Fruit fly (Drosophila melanogaster) whole organism, embryonic: ENCODE measurements around the gene CG14154.
A peak's percentile ranks its signal among the peaks of the same experiment; 100 is the strongest.

ENCODE experiments used
- B-H1 ChIP-seq: fragments of 200-800 bp; sonication (Bioruptor generic); IDR thresholded peaks from 3 replicates; pipeline ENCODE4 v1.3.6; 2022; ENCODE audit warnings: missing biosample characterization, missing genetic modification characterization
- CG1024 ChIP-seq: fragments of 200-800 bp; sonication (Bioruptor generic); IDR thresholded peaks from 2 replicates; pipeline ENCODE4 v1.3.6; 2022; ENCODE audit warnings: missing biosample characterization, missing genetic modification characterization
- CG10321 ChIP-seq: fragments of 200-800 bp; sonication (Bioruptor generic); IDR thresholded peaks from 2 replicates; pipeline ENCODE4 v1.3.6; 2022; ENCODE audit warnings: missing biosample characterization, missing genetic modification characterization
- CG10543 ChIP-seq: fragments of 200-800 bp; sonication (Bioruptor generic); optimal IDR thresholded peaks from 3 replicates; lab custom pipeline; 2017; ENCODE audit warnings: missing biosample characterization, mild to moderate bottlenecking, missing genetic modification characterization, moderate library complexity
- CG11085 ChIP-seq: fragments of 200-800 bp; sonication (Bioruptor generic); IDR thresholded peaks from 2 replicates; pipeline ENCODE4 v1.3.6; 2022; ENCODE audit warnings: missing biosample characterization, missing genetic modification characterization
- CG11093 ChIP-seq: fragments of 200-800 bp; sonication (Bioruptor generic); IDR thresholded peaks from 3 replicates; pipeline ENCODE4 v1.3.6; 2022; ENCODE audit warnings: missing biosample characterization, missing genetic modification characterization
- CG13123 ChIP-seq: fragments of 200-800 bp; sonication (Bioruptor generic); optimal IDR thresholded peaks from 2 replicates; lab custom pipeline; 2016; ENCODE audit warnings: missing biosample characterization, missing genetic modification characterization
- CG13296 ChIP-seq: fragments of 200-800 bp; sonication (Bioruptor generic); optimal IDR thresholded peaks from 3 replicates; lab custom pipeline; 2018; ENCODE audit warnings: missing biosample characterization, mild to moderate bottlenecking, missing genetic modification characterization
- CG14050 ChIP-seq: fragments of 200-800 bp; sonication (Bioruptor generic); IDR thresholded peaks from 3 replicates; pipeline ENCODE4 v1.3.6; 2022; ENCODE audit warnings: missing biosample characterization, missing genetic modification characterization
- CG17328 ChIP-seq: fragments of 200-800 bp; sonication (Bioruptor generic); IDR thresholded peaks from 2 replicates; pipeline ENCODE4 v1.3.6; 2022; ENCODE audit warnings: missing biosample characterization, missing genetic modification characterization
- CG17612 ChIP-seq: fragments of 200-800 bp; sonication (Bioruptor generic); IDR thresholded peaks from 2 replicates; pipeline ENCODE4 v1.3.6; 2022; ENCODE audit warnings: missing biosample characterization, missing genetic modification characterization
- CG18011 ChIP-seq: fragments of 200-800 bp; sonication (Bioruptor generic); optimal IDR thresholded peaks from 2 replicates; lab custom pipeline; 2017; ENCODE audit warnings: missing biosample characterization, missing genetic modification characterization, mild to moderate bottlenecking, moderate library complexity, missing genotype
- CG2712 ChIP-seq: fragments of 200-800 bp; optimal IDR thresholded peaks from 3 replicates; lab custom pipeline; 2019; ENCODE audit warnings: missing biosample characterization, mild to moderate bottlenecking, missing genetic modification characterization, moderate library complexity
- CG31224 ChIP-seq: fragments of 200-800 bp; sonication (Bioruptor generic); IDR thresholded peaks from 2 replicates; pipeline ENCODE4 v1.3.6; 2022; ENCODE audit warnings: missing biosample characterization, missing genetic modification characterization
- CG31365 ChIP-seq: fragments of 200-800 bp; sonication (Bioruptor generic); optimal IDR thresholded peaks from 2 replicates; lab custom pipeline; 2018; ENCODE audit warnings: missing biosample characterization, mild to moderate bottlenecking, missing genetic modification characterization
- CG3838 ChIP-seq: fragments of 200-800 bp; sonication (Bioruptor generic); optimal IDR thresholded peaks from 3 replicates; lab custom pipeline; 2016; ENCODE audit warnings: missing biosample characterization, missing genetic modification characterization
- CG4707 ChIP-seq: fragments of 200-800 bp; sonication (Bioruptor generic); optimal IDR thresholded peaks from 2 replicates; lab custom pipeline; 2018; ENCODE audit warnings: missing biosample characterization, mild to moderate bottlenecking, missing genetic modification characterization, moderate library complexity
- CG5245 ChIP-seq: fragments of 200-800 bp; sonication (Bioruptor generic); optimal IDR thresholded peaks from 3 replicates; lab custom pipeline; 2016; ENCODE audit warnings: missing biosample characterization, missing genetic modification characterization
- CG7357 ChIP-seq: fragments of 200-800 bp; sonication (Bioruptor generic); IDR thresholded peaks from 3 replicates; pipeline ENCODE4 v1.3.6; 2022; ENCODE audit warnings: missing biosample characterization, missing genetic modification characterization
- CG8089 ChIP-seq: fragments of 200-800 bp; sonication (Bioruptor generic); optimal IDR thresholded peaks from 3 replicates; lab custom pipeline; 2016; ENCODE audit warnings: missing biosample characterization, missing genetic modification characterization
- CG8944 ChIP-seq: fragments of 200-800 bp; sonication (Bioruptor generic); optimal IDR thresholded peaks from 3 replicates; lab custom pipeline; 2016; ENCODE audit warnings: missing biosample characterization, missing genetic modification characterization
- D19A ChIP-seq: fragments of 200-800 bp; optimal IDR thresholded peaks from 3 replicates; lab custom pipeline; 2019; ENCODE audit warnings: missing biosample characterization, mild to moderate bottlenecking, missing genetic modification characterization, moderate library complexity
- E2f1 ChIP-seq: fragments of 200-800 bp; sonication (Bioruptor generic); IDR thresholded peaks from 2 replicates; pipeline ENCODE4 v1.3.6; 2022; ENCODE audit warnings: missing biosample characterization, missing genetic modification characterization
- Eip74EF ChIP-seq, 2 experiments: fragments of 200-800 bp in 1 of 2; fragments of >200 bp in 1 of 2; sonication (Bioruptor generic) in 1 of 2; optimal IDR thresholded peaks; 2 replicates each; lab custom pipeline; 2017 to 2019; ENCODE audit warnings: missing biosample characterization in 2 of 2, missing genetic modification characterization in 2 of 2, mild to moderate bottlenecking in 1 of 2, moderate library complexity in 1 of 2
- Ets65A ChIP-seq: fragments of 200-800 bp; sonication (Bioruptor generic); peaks from one replicate; lab custom pipeline; 2016; ENCODE audit warnings: missing biosample characterization, missing genetic modification characterization
- Fer3 ChIP-seq: fragments of 200-800 bp; sonication (Bioruptor generic); optimal IDR thresholded peaks from 2 replicates; lab custom pipeline; 2018; ENCODE audit warnings: missing biosample characterization, mild to moderate bottlenecking, missing genetic modification characterization, moderate library complexity
- HLH3B ChIP-seq: fragments of 200-800 bp; sonication (Bioruptor generic); IDR thresholded peaks from 2 replicates; pipeline ENCODE4 v1.3.6; 2022; ENCODE audit warnings: missing biosample characterization, missing genetic modification characterization
- Hr39 ChIP-seq: fragments of >200 bp; optimal IDR thresholded peaks from 2 replicates; lab custom pipeline; 2017
- Jarid2 ChIP-seq: fragments of 200-800 bp; sonication (Bioruptor generic); optimal IDR thresholded peaks from 3 replicates; lab custom pipeline; 2017; ENCODE audit warnings: mild to moderate bottlenecking, missing biosample characterization, missing genetic modification reagents, missing genetic modification characterization
- Myb ChIP-seq: fragments of 200-800 bp; sonication (Bioruptor generic); optimal IDR thresholded peaks from 2 replicates; lab custom pipeline; 2016; ENCODE audit warnings: missing biosample characterization, missing genetic modification characterization
- NC2β ChIP-seq: fragments of 200-800 bp; sonication (Bioruptor generic); optimal IDR thresholded peaks from 2 replicates; lab custom pipeline; 2016; ENCODE audit warnings: missing biosample characterization, missing genetic modification characterization
- Oaz ChIP-seq: fragments of 200-800 bp; sonication (Bioruptor generic); IDR thresholded peaks from 2 replicates; pipeline ENCODE4 v1.3.6; 2022; ENCODE audit warnings: missing biosample characterization, missing genetic modification characterization
- Sin3A ChIP-seq: fragments of >200 bp; optimal IDR thresholded peaks from 2 replicates; lab custom pipeline; 2018
- Stat92E ChIP-seq, 3 experiments: fragments of >200 bp in 2 of 3; fragments of 200-800 bp in 1 of 3; sonication (Bioruptor generic) in 1 of 3; optimal IDR thresholded peaks; 2 replicates each; lab custom pipeline; 2017 to 2019; ENCODE audit warnings: missing biosample characterization in 3 of 3, missing genetic modification characterization in 3 of 3, mild to moderate bottlenecking in 1 of 3, moderate library complexity in 1 of 3
- dmrt99B ChIP-seq: fragments of 200-800 bp; sonication (Bioruptor generic); optimal IDR thresholded peaks from 2 replicates; lab custom pipeline; 2018; ENCODE audit warnings: missing biosample characterization, mild to moderate bottlenecking, missing genetic modification characterization, moderate library complexity
- eve ChIP-seq, 2 experiments: fragments of >200 bp; optimal IDR thresholded peaks; 2 replicates each; lab custom pipeline; 2017; ENCODE audit warnings: missing biosample characterization in 2 of 2, missing genetic modification characterization in 2 of 2
- gcm2 ChIP-seq: fragments of 200-800 bp; sonication (Bioruptor generic); optimal IDR thresholded peaks from 2 replicates; lab custom pipeline; 2016; ENCODE audit warnings: missing biosample characterization, missing genetic modification characterization
- gfzf ChIP-seq: fragments of 200-800 bp; sonication (Bioruptor generic); optimal IDR thresholded peaks from 2 replicates; lab custom pipeline; 2016; ENCODE audit warnings: missing biosample characterization, mild to moderate bottlenecking, missing genetic modification characterization, moderate library complexity
- ham ChIP-seq: fragments of 200-800 bp; sonication (Bioruptor generic); IDR thresholded peaks from 2 replicates; pipeline ENCODE4 v1.3.6; 2022; ENCODE audit warnings: missing biosample characterization, missing genetic modification characterization
- her ChIP-seq: fragments of 200-800 bp; sonication (Bioruptor generic); optimal IDR thresholded peaks from 2 replicates; lab custom pipeline; 2016; ENCODE audit warnings: missing biosample characterization, missing genetic modification characterization
- lola ChIP-seq, 3 experiments: fragments of >200 bp in 2 of 3; fragments of 200-800 bp in 1 of 3; sonication (Bioruptor generic) in 1 of 3; optimal IDR thresholded peaks; 2 replicates each; lab custom pipeline; 2017 to 2019; ENCODE audit warnings: missing biosample characterization in 3 of 3, missing genetic modification characterization in 3 of 3, mild to moderate bottlenecking in 1 of 3, moderate library complexity in 1 of 3
- otp ChIP-seq: fragments of 200-800 bp; sonication (Bioruptor generic); IDR thresholded peaks from 3 replicates; pipeline ENCODE4, ENCODE4 v1.3.6; 2022; ENCODE audit warnings: missing biosample characterization, missing genetic modification characterization
- psq ChIP-seq: fragments of 200-800 bp; sonication (Bioruptor generic); optimal IDR thresholded peaks from 2 replicates; lab custom pipeline; 2017; ENCODE audit warnings: missing biosample characterization, missing genetic modification characterization
- shn ChIP-seq: fragments of 200-800 bp; sonication (Bioruptor generic); optimal IDR thresholded peaks from 3 replicates; lab custom pipeline; 2016; ENCODE audit warnings: missing biosample characterization, missing genetic modification characterization
- sisA ChIP-seq: fragments of 200-800 bp; sonication (Bioruptor generic); IDR thresholded peaks from 2 replicates; pipeline ENCODE4 v1.3.6; 2022; ENCODE audit warnings: missing biosample characterization, missing genetic modification characterization
- slbo ChIP-seq: fragments of 200-800 bp; sonication (Bioruptor generic); IDR thresholded peaks from 2 replicates; pipeline ENCODE4 v1.3.6; 2022; ENCODE audit warnings: missing biosample characterization, missing genetic modification characterization
- ssp ChIP-seq: fragments of 200-800 bp; sonication (Bioruptor generic); IDR thresholded peaks from 2 replicates; pipeline ENCODE4 v1.3.6; 2022; ENCODE audit warnings: missing biosample characterization, missing genetic modification characterization
- tin ChIP-seq: fragments of 200-800 bp; sonication (Bioruptor generic); optimal IDR thresholded peaks from 3 replicates; lab custom pipeline; 2016; ENCODE audit warnings: missing biosample characterization, missing genetic modification characterization
- tll ChIP-seq, 2 experiments: fragments of 200-800 bp in 1 of 2; fragments of >200 bp in 1 of 2; sonication (Bioruptor generic) in 1 of 2; optimal IDR thresholded peaks; 2 replicates each; lab custom pipeline; 2017 to 2019; ENCODE audit warnings: missing biosample characterization in 2 of 2, missing genetic modification characterization in 2 of 2, mild to moderate bottlenecking in 1 of 2, moderate library complexity in 1 of 2
- toy ChIP-seq: fragments of 200-800 bp; sonication (Bioruptor generic); IDR thresholded peaks from 2 replicates; pipeline ENCODE4 v1.3.6; 2022; ENCODE audit warnings: missing biosample characterization, missing genetic modification characterization

CG14154 gene

DNA sequence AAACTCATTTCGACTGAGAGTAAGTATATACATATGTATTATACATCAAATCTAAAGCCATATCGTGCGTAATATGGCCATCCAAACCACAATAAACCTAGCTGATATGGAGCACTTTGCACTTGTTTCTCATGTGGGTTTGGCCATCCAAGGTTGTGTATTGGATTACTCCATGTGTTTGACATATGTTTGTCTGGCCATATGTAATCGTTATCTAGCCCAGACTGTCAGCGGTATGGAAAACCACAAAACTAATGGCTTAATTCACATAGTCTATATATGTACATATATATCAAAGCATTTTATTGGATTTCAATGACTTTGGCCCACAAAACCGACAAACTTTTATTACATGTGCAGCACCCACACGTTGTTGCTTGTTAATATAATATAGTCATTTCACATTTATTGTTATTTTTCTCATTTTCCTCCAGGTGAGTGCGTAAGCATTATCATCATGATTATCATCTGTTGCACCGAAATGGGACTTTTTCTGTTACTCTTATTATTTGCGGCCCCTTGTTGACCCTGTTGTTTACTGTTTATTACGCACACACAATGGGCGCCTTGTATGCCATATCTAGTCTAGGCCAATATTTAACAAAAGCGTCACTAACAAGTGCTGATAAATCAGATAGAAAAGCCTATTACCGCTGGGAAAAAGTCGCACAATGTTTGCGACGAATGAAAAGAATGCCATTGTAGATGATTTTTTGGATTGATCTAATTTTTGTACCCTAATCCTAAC, 14.9 kb downstream of the CG14154 start (continued):
- TF ChIP-seq psq (GFP tag; lab: Kevin White, UChicago) (peak; percentile 51), CG1024 (GFP tag; lab: Robert Waterston, UW) (peak; percentile 22; the same call in 1 of the 2 replicates), toy (GFP tag; lab: Robert Waterston, UW) (no peak), CG11085 (GFP tag; lab: Robert Waterston, UW) (no peak), Eip74EF (GFP tag; optimal IDR thresholded peaks at IDR 0.05; lab: Kevin White, UChicago) (peak in 1 of 2 experiments; percentile 61), CG18011 (GFP tag; lab: Kevin White, UChicago) (peak; percentile 17), gfzf (GFP tag; lab: Kevin White, UChicago) (no peak), ssp (GFP tag; lab: Robert Waterston, UW) (no peak), CG4707 (GFP tag; lab: Kevin White, UChicago) (peak; percentile 78), CG7357 (GFP tag; lab: Robert Waterston, UW) (no peak), NC2β (GFP tag; lab: Kevin White, UChicago) (peak; percentile 61), Jarid2 (GFP tag; lab: Kevin White, UChicago) (peak; percentile 59), CG3838 (GFP tag; lab: Kevin White, UChicago) (peak; percentile 57), CG10543 (GFP tag; lab: Kevin White, UChicago) (peak; percentile 27), Oaz (no peak), sisA (no peak), eve (GFP tag; optimal IDR thresholded peaks at IDR 0.05; lab: Kevin White, UChicago) (no peak), Ets65A (GFP tag; lab: Kevin White, UChicago) (no peak), shn (GFP tag; lab: Kevin White, UChicago) (peak; percentile 52), dmrt99B (tag; lab: Kevin White, UChicago) (peak; percentile 63), CG5245 (GFP tag; lab: Kevin White, UChicago) (peak; percentile 23), CG11093 (GFP tag; lab: Robert Waterston, UW) (no peak; the same call in 2 of the 3 replicates), CG13123 (GFP tag; lab: Kevin White, UChicago) (peak; percentile 69), CG8089 (peak; percentile 72), CG10321 (GFP tag; lab: Robert Waterston, UW) (no peak), ham (no peak), Sin3A (no peak), CG8944 (peak; percentile 19), D19A (tag; lab: Kevin White, UChicago) (peak; percentile 34), tll (GFP tag; optimal IDR thresholded peaks at IDR 0.05; lab: Kevin White, UChicago) (no peak), CG14050 (GFP tag; lab: Robert Waterston, UW) (no peak), CG13296 (GFP tag; lab: Kevin White, UChicago) (peak; percentile 73), E2f1 (GFP tag; lab: Robert Waterston, UW) (0 out of 2 replicates have a peak, but pooled peaks have one; percentile 14), CG17612 (GFP tag; lab: Robert Waterston, UW) (no peak), HLH3B (GFP tag; lab: Robert Waterston, UW) (peak; percentile 39; the same call in 1 of the 2 replicates), lola (GFP tag; optimal IDR thresholded peaks at IDR 0.05; lab: Kevin White, UChicago) (peak in 1 of 3 experiments; percentile 4), B-H1 (GFP tag; lab: Robert Waterston, UW) (peak; percentile 37; the same call in 1 of the 3 replicates), Hr39 (lab: Kevin White, UChicago) (no peak), Fer3 (tag; lab: Kevin White, UChicago) (peak; percentile 75), Myb (GFP tag; lab: Kevin White, UChicago) (peak; percentile 16), otp (peak; percentile 54; the same call in 1 of the 3 replicates), gcm2 (GFP tag; lab: Kevin White, UChicago) (no peak), tin (GFP tag; lab: Kevin White, UChicago) (no peak), Stat92E (GFP tag; optimal IDR thresholded peaks at IDR 0.05; lab: Kevin White, UChicago) (no peak), CG17328 (GFP tag; lab: Robert Waterston, UW) (no peak), CG31224 (GFP tag; lab: Robert Waterston, UW) (no peak), CG31365 (peak; percentile 72), slbo (GFP tag; lab: Robert Waterston, UW) (peak; percentile 29; the same call in 1 of the 2 replicates), CG2712 (tag; lab: Kevin White, UChicago) (peak; percentile 45), her (peak; percentile 61)
